Fruit fly (Drosophila melanogaster): Measurements from ENCODE around the gene larp.

larp gene

DNA sequence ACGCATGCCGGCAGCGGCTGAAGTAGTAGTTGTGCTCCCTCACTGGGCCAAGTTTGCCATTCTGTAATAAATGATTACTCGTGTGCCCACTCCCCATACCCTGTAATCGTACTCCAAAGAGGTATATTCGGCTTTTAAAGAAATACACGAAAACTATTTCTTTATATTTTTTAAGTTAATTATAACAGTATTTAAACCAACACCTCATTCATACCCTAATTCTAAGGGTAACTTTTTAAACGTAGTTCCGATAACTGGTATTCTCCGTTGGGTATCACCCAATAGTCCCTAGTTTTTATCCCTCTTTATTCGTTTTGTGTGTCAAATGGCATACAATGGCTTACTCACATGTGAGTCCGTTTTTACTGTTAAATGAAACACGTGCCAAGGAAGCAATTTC lies 41.4 kb upstream of the larp start (continued):
- TF ChIP-seq CG10366 (GFP tag; IDR thresholded peaks at IDR 0.05) (peak; percentile 40; the same call in 1 of the 2 replicates), ssp (GFP tag; IDR thresholded peaks at IDR 0.05) (no peak), ttk (GFP tag; IDR thresholded peaks at IDR 0.05) (peak; percentile 53; the same call in 1 of the 2 replicates), disco-r (GFP tag; optimal IDR thresholded peaks at IDR 0.05) (no peak), trem (tag; optimal IDR thresholded peaks at IDR 0.05) (no peak), row (GFP tag; IDR thresholded peaks at IDR 0.05) (peak; percentile 66), CG17359 (tag; optimal IDR thresholded peaks at IDR 0.05) (peak; percentile 3), nerfin-1 (tag; optimal IDR thresholded peaks at IDR 0.05) (no peak), CG30431 (GFP tag; optimal IDR thresholded peaks at IDR 0.05) (no peak), CG12236 (GFP tag; optimal IDR thresholded peaks at IDR 0.05) (no peak), HHEX (GFP tag; optimal IDR thresholded peaks at IDR 0.05) (no peak), CG18599 (GFP tag; optimal IDR thresholded peaks at IDR 0.05) (peak; percentile 40), CG9932 (GFP tag; IDR thresholded peaks at IDR 0.05) (peak; percentile 48; the same call in 1 of the 2 replicates), salm (tag; optimal IDR thresholded peaks at IDR 0.05) (no peak), Ptx1 (GFP tag; IDR thresholded peaks at IDR 0.05) (peak; percentile 52), Bgb (GFP tag; IDR thresholded peaks at IDR 0.05; ENCODE audit: partially characterized antibody) (no peak), vnd (GFP tag; IDR thresholded peaks at IDR 0.05; ENCODE audit: partially characterized antibody) (no peak), HmgD (GFP tag; optimal IDR thresholded peaks at IDR 0.05) (no peak), tx (GFP tag; optimal IDR thresholded peaks at IDR 0.05) (no peak), stwl (tag; optimal IDR thresholded peaks at IDR 0.05) (no peak), zf30C (GFP tag; optimal IDR thresholded peaks at IDR 0.05) (no peak), gce (GFP tag; IDR thresholded peaks at IDR 0.05) (no peak), CG4282 (GFP tag; optimal IDR thresholded peaks at IDR 0.05) (no peak), Abd-B (GFP tag; optimal IDR thresholded peaks at IDR 0.05) (no peak), Atf6 (GFP tag; IDR thresholded peaks at IDR 0.05) (peak; percentile 50; the same call in 1 of the 2 replicates), CG17361 (GFP tag; IDR thresholded peaks at IDR 0.05) (no peak), CG15073 (GFP tag; optimal IDR thresholded peaks at IDR 0.05) (no peak), jigr1 (GFP tag; IDR thresholded peaks at IDR 0.05) (no peak), en (GFP tag; optimal IDR thresholded peaks at IDR 0.05) (no peak), repo (GFP tag; optimal IDR thresholded peaks at IDR 0.05) (no peak), Pdp1 (GFP tag; optimal IDR thresholded peaks at IDR 0.05) (no peak), Lim3 (GFP tag; IDR thresholded peaks at IDR 0.05) (no peak), CG8281 (tag; optimal IDR thresholded peaks at IDR 0.05) (no peak), fru (optimal IDR thresholded peaks at IDR 0.05) (no peak), ERR (GFP tag; optimal IDR thresholded peaks at IDR 0.05) (no peak), CG7786 (GFP tag; optimal IDR thresholded peaks at IDR 0.05) (no peak), MTF-1 (GFP tag; optimal IDR thresholded peaks at IDR 0.05; ENCODE audit: borderline replicate concordance) (no peak), sug (tag; optimal IDR thresholded peaks at IDR 0.05) (no peak), BEAF-32 (GFP tag; optimal IDR thresholded peaks at IDR 0.05) (no peak), B-H2 (GFP tag; optimal IDR thresholded peaks at IDR 0.05) (no peak), hbn (GFP tag; IDR thresholded peaks at IDR 0.05; ENCODE audit: partially characterized antibody) (no peak), luna (GFP tag; optimal IDR thresholded peaks at IDR 0.05) (no peak), CG1024 (GFP tag; IDR thresholded peaks at IDR 0.05) (no peak), CG17612 (GFP tag; IDR thresholded peaks at IDR 0.05) (no peak), CG1602 (GFP tag; optimal IDR thresholded peaks at IDR 0.05) (no peak), Drgx (GFP tag; IDR thresholded peaks at IDR 0.05) (no peak), NC2β (GFP tag; optimal IDR thresholded peaks at IDR 0.05) (no peak), CG11723 (GFP tag; optimal IDR thresholded peaks at IDR 0.05) (no peak), eve (GFP tag; optimal IDR thresholded peaks at IDR 0.05) (no peak), Neu2 (GFP tag; optimal IDR thresholded peaks at IDR 0.05; ENCODE audit: borderline replicate concordance) (no peak), odd (GFP tag; optimal IDR thresholded peaks at IDR 0.05) (no peak), CG10274 (GFP tag; optimal IDR thresholded peaks at IDR 0.05) (no peak)

Data from whole organism, embryonic.